Fruit fly (Drosophila melanogaster): ENCODE measurements around the gene Moe.

The Moe gene

dm6 chrX:8837184-8837583 is 60.9 kb downstream of the Moe start (continued):
- TF ChIP-seq CG3919 (GFP tag; optimal IDR thresholded peaks at IDR 0.05) (peak; percentile 5), Sox15 (GFP tag; optimal IDR thresholded peaks at IDR 0.05) (no peak), CG6163 (GFP tag; IDR thresholded peaks at IDR 0.05) (peak; percentile 59; the same call in 1 of the 3 replicates), CG16779 (tag; optimal IDR thresholded peaks at IDR 0.05) (no peak), Sox14 (GFP tag; optimal IDR thresholded peaks at IDR 0.05) (no peak), CG3032 (tag; optimal IDR thresholded peaks at IDR 0.05) (no peak), CG31627 (GFP tag; optimal IDR thresholded peaks at IDR 0.05) (no peak), Ets96B (tag; optimal IDR thresholded peaks at IDR 0.05) (no peak), CG6792 (GFP tag; optimal IDR thresholded peaks at IDR 0.05) (no peak), Eip75B (GFP tag; optimal IDR thresholded peaks at IDR 0.05) (no peak), CG10631 (GFP tag; optimal IDR thresholded peaks at IDR 0.05) (peak; percentile 15), dsx (GFP tag; optimal IDR thresholded peaks at IDR 0.05; ENCODE audit: poor library complexity, severe bottlenecking) (no peak), Gug (GFP tag; IDR thresholded peaks at IDR 0.05) (0 out of 2 replicates have a peak, but pooled peaks have one; percentile 36), Met (GFP tag; optimal IDR thresholded peaks at IDR 0.05) (no peak), Hr38 (GFP tag; optimal IDR thresholded peaks at IDR 0.05) (no peak), OdsH (GFP tag; optimal IDR thresholded peaks at IDR 0.05) (peak; percentile 52), CG6276 (GFP tag; optimal IDR thresholded peaks at IDR 0.05) (peak; percentile 47), CG8119 (GFP tag; IDR thresholded peaks at IDR 0.05) (peak; percentile 72; the same call in 2 of the 3 replicates), CG7368 (GFP tag; optimal IDR thresholded peaks at IDR 0.05) (no peak), Hr39 (GFP tag; optimal IDR thresholded peaks at IDR 0.05) (no peak), CG9139 (GFP tag; optimal IDR thresholded peaks at IDR 0.05) (no peak), fd59A (GFP tag; optimal IDR thresholded peaks at IDR 0.05) (no peak), eg (GFP tag; IDR thresholded peaks at IDR 0.05) (peak; percentile 46; the same call in 1 of the 3 replicates), Eip93F (GFP tag; optimal IDR thresholded peaks at IDR 0.05) (no peak), CG8632 (GFP tag; optimal IDR thresholded peaks at IDR 0.05) (no peak), vri (GFP tag; optimal IDR thresholded peaks at IDR 0.05) (no peak), Smox (GFP tag; optimal IDR thresholded peaks at IDR 0.05) (no peak), fkh (GFP tag; optimal IDR thresholded peaks at IDR 0.05) (no peak), CG32006 (GFP tag; optimal IDR thresholded peaks at IDR 0.05) (peak; percentile 64), CG1621 (tag; optimal IDR thresholded peaks at IDR 0.05) (no peak), svp (GFP tag) (peak; percentile 40)

DNA sequence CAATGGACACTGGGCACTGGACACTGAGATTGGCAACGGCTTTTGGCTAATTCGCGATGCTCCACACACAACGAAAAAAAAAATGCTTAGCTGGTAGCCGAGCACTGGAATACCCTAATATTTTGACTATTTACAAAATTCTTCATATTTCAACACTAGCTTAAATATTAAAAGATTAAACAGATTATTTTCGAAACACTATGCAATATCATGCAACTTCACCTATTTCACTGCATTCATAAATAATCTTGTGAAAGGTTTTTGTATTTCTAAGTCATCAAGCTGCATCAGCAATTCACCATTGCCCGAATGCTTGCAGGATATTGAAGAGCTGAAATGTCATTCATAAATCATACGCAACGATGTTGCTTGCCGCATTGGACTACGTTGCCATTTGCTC is 61.6 kb downstream of the Moe start:
- TF ChIP-seq Eip78C (GFP tag) (peak; percentile 74), Sox14 (GFP tag; optimal IDR thresholded peaks at IDR 0.05) (peak; percentile 24), CG6808 (GFP tag; optimal IDR thresholded peaks at IDR 0.05) (peak; percentile 35), topi (GFP tag; optimal IDR thresholded peaks at IDR 0.05) (peak; percentile 19), Ets96B (tag; optimal IDR thresholded peaks at IDR 0.05) (peak; percentile 12), CG10669 (GFP tag; optimal IDR thresholded peaks at IDR 0.05) (peak; percentile 41), Lpt (GFP tag; optimal IDR thresholded peaks at IDR 0.05) (no peak), CG31627 (GFP tag; optimal IDR thresholded peaks at IDR 0.05) (peak; percentile 37), Hr38 (GFP tag; optimal IDR thresholded peaks at IDR 0.05) (no peak), CG6792 (GFP tag; optimal IDR thresholded peaks at IDR 0.05) (no peak), Hr39 (GFP tag; optimal IDR thresholded peaks at IDR 0.05) (peak; percentile 17), CG16779 (tag; optimal IDR thresholded peaks at IDR 0.05) (no peak), CG8632 (GFP tag; optimal IDR thresholded peaks at IDR 0.05) (peak; percentile 3), Sox102F (GFP tag; optimal IDR thresholded peaks at IDR 0.05) (peak; percentile 7), CG11294 (GFP tag; IDR thresholded peaks at IDR 0.05) (no peak), lz (GFP tag; optimal IDR thresholded peaks at IDR 0.05) (peak; percentile 6), CG8119 (GFP tag; IDR thresholded peaks at IDR 0.05) (no peak), CG10631 (GFP tag; optimal IDR thresholded peaks at IDR 0.05) (peak; percentile 30), pdm3 (GFP tag; optimal IDR thresholded peaks at IDR 0.05) (peak; percentile 22), esn (GFP tag; optimal IDR thresholded peaks at IDR 0.05) (peak; percentile 27), CG32006 (GFP tag; optimal IDR thresholded peaks at IDR 0.05) (peak; percentile 47), Blimp-1 (GFP tag; optimal IDR thresholded peaks at IDR 0.05) (no peak), Hr4 (GFP tag; optimal IDR thresholded peaks at IDR 0.05) (peak; percentile 1), acj6 (GFP tag; optimal IDR thresholded peaks at IDR 0.05) (peak; percentile 36), achi (GFP tag; optimal IDR thresholded peaks at IDR 0.05) (no peak), CG15336 (GFP tag; IDR thresholded peaks at IDR 0.05) (peak; percentile 53; the same call in 1 of the 2 replicates), fd59A (GFP tag; optimal IDR thresholded peaks at IDR 0.05) (peak; percentile 18), CG3919 (GFP tag; optimal IDR thresholded peaks at IDR 0.05) (peak; percentile 30), CG1621 (tag; optimal IDR thresholded peaks at IDR 0.05) (no peak), OdsH (GFP tag; optimal IDR thresholded peaks at IDR 0.05) (peak; percentile 24), CG3032 (tag; optimal IDR thresholded peaks at IDR 0.05) (peak; percentile 31), ss (GFP tag; optimal IDR thresholded peaks at IDR 0.05) (peak in 1 of 2 experiments; percentile 1)

All from whole organism, prepupa.